Worm (Caenorhabditis elegans) whole organism, L2 larva: ENCODE measurements around the gene cox-16.
A peak's percentile ranks its signal among the peaks of the same experiment; 100 is the strongest.

Experiments
- ZK546.5 ChIP-seq: sonication (generic microtip); optimal IDR thresholded peaks from 2 replicates; lab custom pipeline; 2017; ENCODE audit warnings: missing biosample characterization, missing genetic modification characterization
- aly-2 ChIP-seq: fragments of 150-350 bp; optimal IDR thresholded peaks from 2 replicates; lab custom pipeline; 2014; ENCODE audit warnings: missing biosample characterization, missing genetic modification characterization
- blmp-1 ChIP-seq: sonication (generic microtip); optimal IDR thresholded peaks from 2 replicates; lab custom pipeline; 2017; ENCODE audit warnings: missing genetic modification characterization, mild to moderate bottlenecking, missing compliant biosample characterization, antibody characterized with exemption, moderate library complexity; ENCODE audit not compliant: insufficient read depth
- dmd-4 ChIP-seq: sonication (generic microtip); optimal IDR thresholded peaks from 2 replicates; lab custom pipeline; 2017; ENCODE audit warnings: missing biosample characterization, missing genetic modification characterization
- lsy-2 ChIP-seq, 2 experiments: fragments of 150-350 bp in 1 of 2; sonication (generic microtip) in 1 of 2; optimal IDR thresholded peaks; 2 replicates each; lab custom pipeline; 2014 to 2017; ENCODE audit warnings: missing biosample characterization in 2 of 2, missing genetic modification characterization in 2 of 2
- mdl-1 ChIP-seq, 2 experiments: fragments of 150-350 bp in 1 of 2; sonication (generic microtip) in 1 of 2; optimal IDR thresholded peaks; 2 replicates each; lab custom pipeline; 2017; ENCODE audit warnings: missing biosample characterization in 2 of 2, missing genetic modification characterization in 2 of 2
- skn-1 ChIP-seq: sonication (generic microtip); optimal IDR thresholded peaks from 2 replicates; lab custom pipeline; 2017; ENCODE audit warnings: missing biosample characterization, missing genetic modification characterization
- snpc-4 ChIP-seq: fragments of 150-350 bp; optimal IDR thresholded peaks from 2 replicates; lab custom pipeline; 2014; ENCODE audit warnings: missing biosample characterization, missing genetic modification characterization
- unc-62 ChIP-seq: fragments of 150-350 bp; optimal IDR thresholded peaks from 2 replicates; lab custom pipeline; 2014; ENCODE audit warnings: missing biosample characterization, missing genetic modification reagents, missing genetic modification characterization
- ztf-11 ChIP-seq: sonication (generic microtip); optimal IDR thresholded peaks from 2 replicates; lab custom pipeline; 2017; ENCODE audit warnings: missing biosample characterization, missing genetic modification characterization

ce11 chrV:5548051-5548450 lies 12.0 kb upstream of the cox-16 start, which contains the start of gene ugt-48:
- TF ChIP-seq unc-62 (GFP tag; lab: Kevin White, UChicago), result no peak
- no peak for TF ChIP-seq dmd-4
- no peak for TF ChIP-seq ZK546.5
- TF ChIP-seq aly-2 (tag; lab: Kevin White, UChicago), result no peak
- TF ChIP-seq lsy-2 (tag; optimal IDR thresholded peaks at IDR 0.05; lab: Kevin White, UChicago), result no peak
- TF ChIP-seq snpc-4 (tag; lab: Kevin White, UChicago), result no peak
- TF ChIP-seq mdl-1 (tag; optimal IDR thresholded peaks at IDR 0.05; lab: Kevin White, UChicago), result no peak
- no peak for TF ChIP-seq ztf-11
- no peak for TF ChIP-seq blmp-1 (tag; lab: Kevin White, UChicago)
- peak; percentile 72 for TF ChIP-seq skn-1 (tag; lab: Kevin White, UChicago)
